Fruit fly (Drosophila melanogaster) whole organism: Measurements from ENCODE around the gene CG42835.

Experiments used
- CG8478 ChIP-seq: fragments of >200 bp; optimal IDR thresholded peaks from 2 replicates; lab custom pipeline; 2018; ENCODE audit warnings: inconsistent platforms
- Dll ChIP-seq: fragments of >200 bp; optimal IDR thresholded peaks from 2 replicates; lab custom pipeline; 2017
- EcR ChIP-seq, 2 experiments: fragments of >200 bp; optimal IDR thresholded peaks; 2 replicates each; lab custom pipeline; 2017; ENCODE audit warnings: missing biosample characterization in 2 of 2, missing genetic modification characterization in 2 of 2, missing genetic modification reagents in 2 of 2
- pan ChIP-seq: fragments of >200 bp; optimal IDR thresholded peaks from 2 replicates; lab custom pipeline; 2017
- psq ChIP-seq: fragments of >200 bp; optimal IDR thresholded peaks from 2 replicates; lab custom pipeline; 2017
- usp ChIP-seq: fragments of >200 bp; optimal IDR thresholded peaks from 2 replicates; lab custom pipeline; 2017; ENCODE audit warnings: missing biosample characterization, missing genetic modification characterization, mixed read lengths

- TF ChIP-seq pan (lab: Kevin White, UChicago) = no peak
- no peak for TF ChIP-seq EcR (GFP tag; optimal IDR thresholded peaks at IDR 0.05; lab: Kevin White, UChicago)
- TF ChIP-seq psq = no peak
- TF ChIP-seq Dll (lab: Kevin White, UChicago) = no peak
- TF ChIP-seq usp (GFP tag; lab: Kevin White, UChicago) = no peak
- no peak for TF ChIP-seq CG8478 (lab: Kevin White, UChicago)
These were observed 16.3 kb upstream of the CG42835 start for dm6 chr3R:17404155-17404554.
